Worm (Caenorhabditis elegans): ENCODE results near the gene pcca-1.

ce11 chrX:7662532-7662931 lies 1.7 kb upstream of the pcca-1 start:
- TF ChIP-seq ztf-11 (tag; optimal IDR thresholded peaks at IDR 0.05) (no peak), lin-13 (tag; optimal IDR thresholded peaks at IDR 0.05) (no peak), lsy-2 (tag; optimal IDR thresholded peaks at IDR 0.05) (no peak), ces-1 (GFP tag; optimal IDR thresholded peaks at IDR 0.05) (no peak), snpc-4 (tag; optimal IDR thresholded peaks at IDR 0.05) (no peak), hlh-1 (tag; optimal IDR thresholded peaks at IDR 0.05) (no peak), lin-32 (GFP tag; optimal IDR thresholded peaks at IDR 0.05) (no peak), ham-2 (GFP tag; optimal IDR thresholded peaks at IDR 0.05) (no peak), unc-62 (GFP tag; optimal IDR thresholded peaks at IDR 0.05) (no peak)

Data from whole organism, mixed stage, embryonic.